Worm (Caenorhabditis elegans) whole organism, L1 larva: ENCODE measurements around the gene K07H8.2.

ENCODE experiments used
- C04F5.9 ChIP-seq: sonication (generic microtip); optimal IDR thresholded peaks from 2 replicates; lab custom pipeline; 2016; ENCODE audit warnings: missing genetic modification characterization, missing compliant biosample characterization
- C16A3.4 ChIP-seq: fragments of 150-350 bp; optimal IDR thresholded peaks from 2 replicates; lab custom pipeline; 2014; ENCODE audit warnings: missing biosample characterization, missing genetic modification characterization
- F16B12.6 ChIP-seq: fragments of 150-350 bp; optimal IDR thresholded peaks from 2 replicates; lab custom pipeline; 2014; ENCODE audit warnings: missing biosample characterization, missing genetic modification characterization
- aha-1 ChIP-seq: fragments of 150-350 bp; optimal IDR thresholded peaks from 2 replicates; lab custom pipeline; 2014; ENCODE audit warnings: missing biosample characterization, missing genetic modification characterization
- aly-2 ChIP-seq: fragments of 150-350 bp; optimal IDR thresholded peaks from 2 replicates; lab custom pipeline; 2014; ENCODE audit warnings: missing biosample characterization, missing genetic modification characterization
- blmp-1 ChIP-seq: fragments of 150-350 bp; optimal IDR thresholded peaks from 2 replicates; lab custom pipeline; 2014; ENCODE audit warnings: missing biosample characterization, missing genetic modification characterization
- ceh-8 ChIP-seq: fragments of 200-800 bp; sonication (Bioruptor generic); optimal IDR thresholded peaks from 2 replicates; lab custom pipeline; 2018; ENCODE audit warnings: mild to moderate bottlenecking, missing genetic modification characterization, moderate library complexity, missing compliant biosample characterization
- ceh-90 ChIP-seq: sonication (generic microtip); optimal IDR thresholded peaks from 2 replicates; lab custom pipeline; 2016; ENCODE audit warnings: missing genetic modification characterization, missing compliant biosample characterization
- dsc-1 ChIP-seq: sonication (generic microtip); optimal IDR thresholded peaks from 2 replicates; lab custom pipeline; 2016; ENCODE audit warnings: mild to moderate bottlenecking, missing genetic modification characterization, missing compliant biosample characterization
- efl-1 ChIP-seq, 4 experiments: fragments of 150-350 bp; optimal IDR thresholded peaks in 3 of 4; peaks in 1 of 4; 1 replicate in 1 of 4; 2 replicates in 3 of 4; lab custom pipeline; 2014; ENCODE audit warnings: missing biosample characterization in 2 of 4, missing genetic modification characterization in 2 of 4, missing genetic modification reagents in 2 of 4
- efl-3 ChIP-seq: fragments of 200-800 bp; sonication (Bioruptor generic); optimal IDR thresholded peaks from 2 replicates; lab custom pipeline; 2018; ENCODE audit warnings: mild to moderate bottlenecking, missing genetic modification characterization, missing compliant biosample characterization
- egl-27 ChIP-seq, 2 experiments: fragments of 150-350 bp in 1 of 2; sonication (generic microtip); optimal IDR thresholded peaks; 3 replicates each; lab custom pipeline; 2017 to 2018; ENCODE audit warnings: missing biosample characterization in 2 of 2, missing genetic modification characterization in 2 of 2, missing genetic modification reagents in 2 of 2
- elt-2 ChIP-seq: sonication (generic microtip); optimal IDR thresholded peaks from 2 replicates; lab custom pipeline; 2016; ENCODE audit warnings: missing genetic modification characterization, mild to moderate bottlenecking, inconsistent platforms, missing compliant biosample characterization, missing genetic modification reagents
- fos-1 ChIP-seq: fragments of 150-350 bp; optimal IDR thresholded peaks from 2 replicates; lab custom pipeline; 2014; ENCODE audit warnings: missing biosample characterization, missing genetic modification characterization
- grh-1 ChIP-seq: fragments of 200-800 bp; sonication (Bioruptor generic); IDR thresholded peaks from 2 replicates; pipeline ENCODE4 v1.3.6; 2022; ENCODE audit warnings: missing genetic modification reagents, missing genetic modification characterization, missing compliant biosample characterization
- hlh-17 ChIP-seq: fragments of 200-800 bp; sonication (Bioruptor generic); optimal IDR thresholded peaks from 2 replicates; lab custom pipeline; 2018; ENCODE audit warnings: missing genetic modification characterization, mild to moderate bottlenecking, missing compliant biosample characterization, moderate library complexity, borderline replicate concordance
- isw-1 ChIP-seq: fragments of 200-800 bp; sonication (Bioruptor generic); IDR thresholded peaks from 2 replicates; pipeline ENCODE4 v1.3.6; 2022; ENCODE audit warnings: missing genetic modification characterization, missing compliant biosample characterization
- jun-1 ChIP-seq: fragments of 150-350 bp; optimal IDR thresholded peaks from 2 replicates; lab custom pipeline; 2014; ENCODE audit warnings: missing biosample characterization, missing genetic modification reagents, missing genetic modification characterization
- lin-14 ChIP-seq: fragments of 200-800 bp; sonication (Bioruptor generic); optimal IDR thresholded peaks from 2 replicates; lab custom pipeline; 2018; ENCODE audit warnings: mild to moderate bottlenecking, missing genetic modification characterization, moderate library complexity, missing compliant biosample characterization
- lin-15B ChIP-seq: fragments of 150-350 bp; sonication (generic microtip); optimal IDR thresholded peaks from 3 replicates; lab custom pipeline; 2014; ENCODE audit warnings: missing biosample characterization, missing genetic modification characterization
- lin-35 ChIP-seq, 2 experiments: fragments of 150-350 bp; optimal IDR thresholded peaks; 2 replicates each; lab custom pipeline; 2014; ENCODE audit warnings: missing biosample characterization in 2 of 2, missing genetic modification characterization in 2 of 2, missing genetic modification reagents in 2 of 2
- lir-3 ChIP-seq: sonication (generic microtip); optimal IDR thresholded peaks from 2 replicates; lab custom pipeline; 2016; ENCODE audit warnings: mild to moderate bottlenecking, missing genetic modification characterization, moderate library complexity, missing compliant biosample characterization; ENCODE audit not compliant: poor library complexity
- lsy-2 ChIP-seq, 2 experiments: fragments of 150-350 bp; optimal IDR thresholded peaks; 2 replicates each; lab custom pipeline; 2014; ENCODE audit warnings: missing biosample characterization in 2 of 2, missing genetic modification characterization in 2 of 2
- mab-9 ChIP-seq: fragments of 200-800 bp; sonication (Bioruptor generic); IDR thresholded peaks from 2 replicates; pipeline ENCODE4 v1.3.6; 2022; ENCODE audit warnings: missing genetic modification reagents, missing genetic modification characterization, missing compliant biosample characterization
- mef-2 ChIP-seq: fragments of 150-350 bp; optimal IDR thresholded peaks from 2 replicates; lab custom pipeline; 2014; ENCODE audit warnings: missing biosample characterization, missing genetic modification characterization
- nhr-19 ChIP-seq: fragments of 200-800 bp; sonication (Bioruptor generic); conservative IDR thresholded peaks from 2 replicates; pipeline ENCODE4 v1.3.6; 2022; ENCODE audit warnings: missing genetic modification characterization, missing compliant biosample characterization
- nhr-28 ChIP-seq: fragments of 150-350 bp; optimal IDR thresholded peaks from 2 replicates; lab custom pipeline; 2014; ENCODE audit warnings: missing biosample characterization, missing genetic modification characterization
- nhr-47 ChIP-seq: sonication (generic microtip); optimal IDR thresholded peaks from 2 replicates; lab custom pipeline; 2016; ENCODE audit warnings: mild to moderate bottlenecking, missing genetic modification characterization, moderate library complexity, missing compliant biosample characterization
- nhr-71 ChIP-seq: sonication (generic microtip); optimal IDR thresholded peaks from 2 replicates; lab custom pipeline; 2016; ENCODE audit warnings: mild to moderate bottlenecking, missing genetic modification characterization, moderate library complexity, missing compliant biosample characterization
- nhr-77 ChIP-seq: fragments of 150-350 bp; optimal IDR thresholded peaks from 2 replicates; lab custom pipeline; 2014; ENCODE audit warnings: missing biosample characterization, missing genetic modification characterization
- pag-3 ChIP-seq: sonication (generic microtip); optimal IDR thresholded peaks from 2 replicates; lab custom pipeline; 2017; ENCODE audit warnings: missing genetic modification characterization, mild to moderate bottlenecking, missing compliant biosample characterization, antibody characterized with exemption, borderline replicate concordance; ENCODE audit not compliant: insufficient read depth
- rnt-1 ChIP-seq: sonication (generic microtip); optimal IDR thresholded peaks from 2 replicates; lab custom pipeline; 2016; ENCODE audit warnings: mild to moderate bottlenecking, missing genetic modification characterization, moderate library complexity, missing compliant biosample characterization
- sptf-1 ChIP-seq: fragments of 150-350 bp; optimal IDR thresholded peaks from 2 replicates; lab custom pipeline; 2014; ENCODE audit warnings: missing biosample characterization, missing genetic modification characterization
- swsn-7 ChIP-seq: sonication (generic microtip); optimal IDR thresholded peaks from 2 replicates; lab custom pipeline; 2016; ENCODE audit warnings: missing genetic modification characterization, missing compliant biosample characterization
- tbx-2 ChIP-seq: sonication (generic microtip); optimal IDR thresholded peaks from 2 replicates; lab custom pipeline; 2016; ENCODE audit warnings: missing genetic modification characterization, missing compliant biosample characterization
- tlp-1 ChIP-seq: fragments of 150-350 bp; optimal IDR thresholded peaks from 2 replicates; lab custom pipeline; 2014; ENCODE audit warnings: missing biosample characterization, missing genetic modification characterization
- unc-62 ChIP-seq: fragments of 150-350 bp; optimal IDR thresholded peaks from 2 replicates; lab custom pipeline; 2014; ENCODE audit warnings: missing biosample characterization, missing genetic modification reagents, missing genetic modification characterization
- zag-1 ChIP-seq: fragments of 150-350 bp; optimal IDR thresholded peaks from 2 replicates; lab custom pipeline; 2014; ENCODE audit warnings: missing biosample characterization, missing genetic modification characterization
- zip-4 ChIP-seq: fragments of 200-800 bp; sonication (Bioruptor generic); optimal IDR thresholded peaks from 2 replicates; lab custom pipeline; 2018; ENCODE audit warnings: mild to moderate bottlenecking, missing genetic modification characterization, moderate library complexity, missing compliant biosample characterization
- ztf-4 ChIP-seq: fragments of 150-350 bp; optimal IDR thresholded peaks from 2 replicates; lab custom pipeline; 2014; ENCODE audit warnings: missing biosample characterization, missing genetic modification characterization

Gene K07H8.2

DNA sequence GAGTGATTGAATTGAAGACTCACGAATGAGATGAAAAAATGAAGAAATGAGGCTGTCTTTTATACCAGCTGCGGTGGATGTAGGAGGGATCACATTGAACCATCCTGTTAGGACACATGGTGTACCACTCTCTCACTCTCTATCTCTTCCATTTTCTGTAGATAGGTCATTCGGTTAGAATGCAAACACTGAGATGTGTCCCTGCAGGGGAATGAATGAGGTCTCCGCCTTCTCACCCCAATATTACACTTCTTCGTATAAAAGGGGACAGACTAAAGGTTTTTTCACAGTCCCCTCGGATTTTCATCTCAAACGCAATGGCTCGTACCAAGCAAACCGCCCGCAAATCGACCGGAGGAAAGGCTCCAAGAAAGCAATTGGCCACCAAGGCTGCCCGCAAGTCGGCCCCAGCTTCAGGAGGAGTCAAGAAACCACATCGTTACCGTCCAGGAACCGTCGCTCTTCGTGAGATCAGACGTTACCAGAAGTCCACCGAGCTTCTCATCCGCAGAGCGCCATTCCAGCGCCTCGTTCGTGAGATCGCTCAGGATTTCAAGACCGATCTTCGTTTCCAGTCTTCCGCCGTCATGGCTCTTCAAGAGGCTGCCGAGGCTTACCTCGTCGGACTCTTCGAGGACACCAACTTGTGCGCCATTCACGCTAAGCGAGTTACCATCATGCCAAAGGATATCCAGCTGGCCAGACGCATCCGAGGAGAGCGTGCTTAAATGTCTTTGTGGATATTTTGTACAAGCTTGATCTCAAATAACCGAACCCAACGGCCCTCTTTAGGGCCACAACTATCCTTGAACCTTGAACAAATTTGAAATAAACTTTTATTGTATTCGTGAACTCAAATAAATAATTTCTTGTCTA lies 42.9 kb downstream of the K07H8.2 start, which contains the start of gene his-32 (continued):
- peak; percentile 65 for TF ChIP-seq blmp-1
- no peak for TF ChIP-seq hlh-17
- peak; percentile 21; the same call in 1 of the 2 replicates for TF ChIP-seq grh-1 (GFP tag; lab: Robert Waterston, UW)
- TF ChIP-seq elt-2: no peak
- TF ChIP-seq egl-27 (tag; optimal IDR thresholded peaks at IDR 0.05; lab: Kevin White, UChicago): no peak
- TF ChIP-seq lin-14 (GFP tag; lab: Kevin White, UChicago): peak; percentile 75
- TF ChIP-seq nhr-19: peak; percentile 16; the same call in 1 of the 2 replicates
- peak; percentile 82 for TF ChIP-seq efl-3 (GFP tag; lab: Kevin White, UChicago)
- no peak for TF ChIP-seq mab-9 (GFP tag; lab: Robert Waterston, UW)
- TF ChIP-seq nhr-28 (tag; lab: Kevin White, UChicago): no peak
- no peak for TF ChIP-seq mef-2 (tag; lab: Kevin White, UChicago)
- no peak for TF ChIP-seq ceh-90 (tag; lab: Kevin White, UChicago)
- TF ChIP-seq rnt-1 (tag; lab: Kevin White, UChicago): peak; percentile 58
- peak; percentile 62 for TF ChIP-seq nhr-47 (tag; lab: Kevin White, UChicago)
- no peak for TF ChIP-seq dsc-1 (tag; lab: Kevin White, UChicago)
- no peak for TF ChIP-seq nhr-77 (tag; lab: Kevin White, UChicago)
- peak in 1 of 2 experiments; percentile 71 for TF ChIP-seq lsy-2 (tag; optimal IDR thresholded peaks at IDR 0.05; lab: Kevin White, UChicago)
- no peak for TF ChIP-seq F16B12.6 (tag; lab: Kevin White, UChicago)
- TF ChIP-seq unc-62 (GFP tag; lab: Kevin White, UChicago): no peak
- TF ChIP-seq pag-3 (tag; lab: Kevin White, UChicago): no peak
- no peak for TF ChIP-seq zip-4 (GFP tag; lab: Kevin White, UChicago)
- TF ChIP-seq zag-1 (tag; lab: Kevin White, UChicago): no peak
- TF ChIP-seq fos-1 (tag; lab: Kevin White, UChicago): no peak
- peak in 1 of 2 experiments; percentile 18 for TF ChIP-seq lin-35 (GFP tag; optimal IDR thresholded peaks at IDR 0.05; lab: Kevin White, UChicago)
- TF ChIP-seq tlp-1 (tag; lab: Kevin White, UChicago): no peak
- TF ChIP-seq lir-3 (tag; lab: Kevin White, UChicago): peak; percentile 56
- peak; percentile 72 for TF ChIP-seq ztf-4
- peak; percentile 61 for TF ChIP-seq C16A3.4 (tag; lab: Kevin White, UChicago)
- TF ChIP-seq sptf-1 (tag; lab: Kevin White, UChicago): no peak
- TF ChIP-seq nhr-71 (tag; lab: Kevin White, UChicago): peak; percentile 69
- no peak for TF ChIP-seq aly-2 (tag; lab: Kevin White, UChicago)

DNA sequence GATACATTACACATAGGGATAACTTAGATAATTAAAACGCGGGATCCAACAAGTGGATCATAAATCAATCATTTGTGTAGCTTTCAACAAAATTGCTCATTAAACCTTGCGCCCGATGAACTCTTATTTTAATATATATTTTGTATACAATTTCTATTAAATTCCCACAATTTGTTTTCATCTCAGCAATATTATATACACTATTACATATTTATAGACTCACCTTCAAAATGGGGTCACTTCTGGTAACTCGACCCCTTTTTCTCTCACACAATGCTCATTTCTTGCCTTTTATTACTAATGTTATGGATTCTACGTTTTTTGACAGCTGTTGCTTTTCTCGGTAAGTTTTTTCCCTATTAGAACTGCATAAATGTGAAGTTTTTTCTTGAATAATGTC lies 48.3 kb downstream of the K07H8.2 start, which contains the start of gene lgc-6:
lgc-6 (plus strand) TSS at position 301 of the 400 bp plus-strand sequence.
- TF ChIP-seq swsn-7 (tag; lab: Kevin White, UChicago) (no peak), tlp-1 (tag; lab: Kevin White, UChicago) (no peak), lin-15B (tag; lab: Kevin White, UChicago) (no peak), C04F5.9 (tag; lab: Kevin White, UChicago) (no peak), tbx-2 (no peak), aha-1 (no peak), efl-1 (optimal IDR thresholded peaks at IDR 0.05; lab: Kevin White, UChicago) (no peak), efl-1 (GFP tag; optimal IDR thresholded peaks at IDR 0.05 in 1 of 2; lab: Kevin White, UChicago) (no peak), jun-1 (tag; lab: Kevin White, UChicago) (no peak), rnt-1 (tag; lab: Kevin White, UChicago) (no peak), mab-9 (GFP tag; lab: Robert Waterston, UW) (no peak), ceh-8 (GFP tag; lab: Kevin White, UChicago) (no peak), isw-1 (GFP tag; lab: Robert Waterston, UW) (no peak), unc-62 (GFP tag; lab: Kevin White, UChicago) (no peak)
